Worm (Caenorhabditis elegans): Measurements from ENCODE around the gene C45E5.1.

ce11 chrIV:5764392-5764791 is 20.2 kb downstream of the C45E5.1 start:
- TF ChIP-seq aly-1 (tag; optimal IDR thresholded peaks at IDR 0.05) (no peak), pes-1 (GFP tag; IDR thresholded peaks at IDR 0.05) (no peak), B0310.2 (tag; optimal IDR thresholded peaks at IDR 0.05) (no peak), ets-7 (tag; optimal IDR thresholded peaks at IDR 0.05) (no peak), hmg-4 (GFP tag; optimal IDR thresholded peaks at IDR 0.05) (no peak), tbx-11 (GFP tag; IDR thresholded peaks at IDR 0.05) (no peak), tbx-37 (GFP tag; conservative IDR thresholded peaks at IDR 0.05) (no peak), sea-1 (GFP tag; conservative IDR thresholded peaks at IDR 0.05) (no peak), flt-1 (GFP tag; IDR thresholded peaks at IDR 0.05) (no peak), ama-1 (optimal IDR thresholded peaks at IDR 0.05) (no peak), F13C5.2 (tag; optimal IDR thresholded peaks at IDR 0.05) (no peak)
